Fruit fly (Drosophila melanogaster) S2 (cell line): ENCODE measurements around the gene CG12268.

Experiments used
- CG8478 ChIP-seq: fragments of >200 bp; optimal IDR thresholded peaks from 2 replicates; lab custom pipeline; 2018
- CTCF ChIP-seq, 2 experiments: fragments of >200 bp; optimal IDR thresholded peaks; 2 replicates each; lab custom pipeline; 2018

- TF ChIP-seq CTCF (optimal IDR thresholded peaks at IDR 0.05; lab: Kevin White, UChicago) (no peak), CG8478 (lab: Kevin White, UChicago) (no peak)
These were observed 23.0 kb upstream of the CG12268 start for dm6 chr3R:23971208-23971607.
